Fruit fly (Drosophila melanogaster): ENCODE data around the gene CG7542.

- TF ChIP-seq Sox14 (GFP tag; optimal IDR thresholded peaks at IDR 0.05) = no peak
- no peak for TF ChIP-seq CG9139 (GFP tag; optimal IDR thresholded peaks at IDR 0.05)
- TF ChIP-seq dac (GFP tag; optimal IDR thresholded peaks at IDR 0.05) = no peak
- no peak for TF ChIP-seq Smox (GFP tag; optimal IDR thresholded peaks at IDR 0.05)
- TF ChIP-seq CG1621 (tag; optimal IDR thresholded peaks at IDR 0.05) = no peak
- TF ChIP-seq CG8119 (GFP tag; IDR thresholded peaks at IDR 0.05) = no peak
Measured at dm6 chr3L:17532197-17532596, 17.4 kb upstream of the CG7542 start.
